Fruit fly (Drosophila melanogaster): Measurements from ENCODE around the gene CG14073.

DNA sequence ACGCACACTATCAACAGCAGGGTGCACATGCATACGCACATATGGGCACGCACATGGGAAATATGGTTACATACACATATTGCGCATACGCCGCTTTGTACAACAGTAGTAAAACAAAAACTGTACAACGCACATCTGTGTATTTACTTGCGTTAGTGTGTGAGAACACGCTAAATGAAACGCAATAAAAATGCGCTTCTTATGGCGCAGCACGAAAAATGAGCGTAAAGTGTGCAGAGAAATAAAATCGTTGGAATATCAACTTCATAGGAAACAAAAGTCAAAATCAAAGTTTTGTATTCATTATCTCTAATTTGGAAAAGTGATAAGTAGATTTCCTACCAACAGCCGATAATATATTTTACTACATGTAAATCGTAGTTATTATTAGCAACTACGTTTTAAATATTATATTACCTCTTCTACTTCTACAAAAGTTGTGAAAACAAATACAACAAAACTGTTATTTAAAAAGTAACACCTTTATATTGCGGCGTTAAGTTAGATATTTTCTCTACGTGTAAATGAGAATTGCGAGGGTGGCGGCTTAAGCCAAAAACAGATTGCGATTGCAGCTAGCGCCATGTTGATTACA, 64.1 kb downstream of the CG14073 start:
- no peak for TF ChIP-seq Dfd (GFP tag; optimal IDR thresholded peaks at IDR 0.05)
- no peak for TF ChIP-seq CG32264 (GFP tag; optimal IDR thresholded peaks at IDR 0.05)
- TF ChIP-seq GATAd (GFP tag; optimal IDR thresholded peaks at IDR 0.05) = no peak
- TF ChIP-seq HLH106 (tag; optimal IDR thresholded peaks at IDR 0.05) = peak; percentile 69
- TF ChIP-seq dsf (GFP tag; optimal IDR thresholded peaks at IDR 0.05; ENCODE audit: borderline replicate concordance) = no peak
- peak; percentile 73 for TF ChIP-seq h (GFP tag; optimal IDR thresholded peaks at IDR 0.05)
- TF ChIP-seq ey (GFP tag; optimal IDR thresholded peaks at IDR 0.05) = peak; percentile 63
- TF ChIP-seq OdsH (GFP tag; optimal IDR thresholded peaks at IDR 0.05) = peak; percentile 57
- peak; percentile 64 for TF ChIP-seq Sp1 (GFP tag; optimal IDR thresholded peaks at IDR 0.05)
